Worm (Caenorhabditis elegans) whole organism, L3 larva: ENCODE results near the gene F58A3.4.

ENCODE experiments used
- R02D3.7 ChIP-seq: fragments of 150-350 bp; optimal IDR thresholded peaks from 2 replicates; lab custom pipeline; 2014; ENCODE audit warnings: missing biosample characterization, missing genetic modification characterization
- ZK546.5 ChIP-seq: sonication (generic microtip); optimal IDR thresholded peaks from 2 replicates; lab custom pipeline; 2017; ENCODE audit warnings: missing biosample characterization, missing genetic modification characterization
- aly-2 ChIP-seq: fragments of 150-350 bp; optimal IDR thresholded peaks from 2 replicates; lab custom pipeline; 2014; ENCODE audit warnings: missing biosample characterization, missing genetic modification characterization
- ceh-16 ChIP-seq: sonication (generic microtip); optimal IDR thresholded peaks from 2 replicates; lab custom pipeline; 2017; ENCODE audit warnings: missing biosample characterization, missing genetic modification characterization
- ceh-28 ChIP-seq: fragments of 150-350 bp; optimal IDR thresholded peaks from 2 replicates; lab custom pipeline; 2014; ENCODE audit warnings: missing biosample characterization, missing genetic modification reagents, missing genetic modification characterization
- ceh-9 ChIP-seq: sonication (generic microtip); optimal IDR thresholded peaks from 2 replicates; lab custom pipeline; 2018; ENCODE audit warnings: missing biosample characterization, missing genetic modification characterization
- egl-5 ChIP-seq: fragments of 150-350 bp; optimal IDR thresholded peaks from 2 replicates; lab custom pipeline; 2017; ENCODE audit warnings: missing biosample characterization, missing genetic modification reagents, missing genetic modification characterization, inconsistent platforms
- elt-1 ChIP-seq: fragments of 150-350 bp; optimal IDR thresholded peaks from 2 replicates; lab custom pipeline; 2014; ENCODE audit warnings: missing biosample characterization, missing genetic modification characterization
- elt-2 ChIP-seq: sonication (generic microtip); optimal IDR thresholded peaks from 2 replicates; lab custom pipeline; 2016; ENCODE audit warnings: missing genetic modification reagents, mild to moderate bottlenecking, missing genetic modification characterization, missing compliant biosample characterization
- elt-3 ChIP-seq, 3 experiments: fragments of 150-350 bp in 1 of 3; sonication (generic microtip) in 2 of 3; optimal IDR thresholded peaks; 2 replicates in 2 of 3; 4 replicates in 1 of 3; lab custom pipeline; 2014 to 2017; ENCODE audit warnings: missing biosample characterization in 3 of 3, missing genetic modification characterization in 3 of 3
- fkh-10 ChIP-seq: sonication (generic microtip); optimal IDR thresholded peaks from 2 replicates; lab custom pipeline; 2017; ENCODE audit warnings: missing biosample characterization, missing genetic modification reagents, missing genetic modification characterization
- fkh-2 ChIP-seq: fragments of 150-350 bp; optimal IDR thresholded peaks from 2 replicates; lab custom pipeline; 2014; ENCODE audit warnings: missing biosample characterization, missing genetic modification reagents, missing genetic modification characterization
- fos-1 ChIP-seq: fragments of 150-350 bp; optimal IDR thresholded peaks from 2 replicates; lab custom pipeline; 2014; ENCODE audit warnings: missing biosample characterization, missing genetic modification characterization
- hmg-11 ChIP-seq: sonication (generic microtip); optimal IDR thresholded peaks from 2 replicates; lab custom pipeline; 2016; ENCODE audit warnings: missing genetic modification characterization, missing compliant biosample characterization
- jun-1 ChIP-seq: fragments of 150-350 bp; optimal IDR thresholded peaks from 2 replicates; lab custom pipeline; 2014; ENCODE audit warnings: missing biosample characterization, missing genetic modification reagents, missing genetic modification characterization
- lin-39 ChIP-seq: fragments of 150-350 bp; optimal IDR thresholded peaks from 2 replicates; lab custom pipeline; 2018; ENCODE audit warnings: missing biosample characterization, missing genetic modification reagents, missing genetic modification characterization
- mdl-1 ChIP-seq: fragments of 150-350 bp; optimal IDR thresholded peaks from 2 replicates; lab custom pipeline; 2014; ENCODE audit warnings: missing biosample characterization, missing genetic modification characterization
- mml-1 ChIP-seq: fragments of 150-350 bp; sonication (generic microtip); optimal IDR thresholded peaks from 3 replicates; lab custom pipeline; 2014; ENCODE audit warnings: missing biosample characterization, missing genetic modification characterization
- nfya-1 ChIP-seq: sonication (generic microtip); optimal IDR thresholded peaks from 2 replicates; lab custom pipeline; 2017; ENCODE audit warnings: missing genetic modification characterization, mild to moderate bottlenecking, missing compliant biosample characterization, antibody characterized with exemption, moderate library complexity; ENCODE audit not compliant: insufficient read depth
- nhr-11 ChIP-seq: fragments of 150-350 bp; optimal IDR thresholded peaks from 2 replicates; lab custom pipeline; 2014; ENCODE audit warnings: missing biosample characterization, missing genetic modification characterization
- nhr-12 ChIP-seq: fragments of 150-350 bp; optimal IDR thresholded peaks from 2 replicates; lab custom pipeline; 2014; ENCODE audit warnings: missing biosample characterization, missing genetic modification characterization
- nhr-23 ChIP-seq: fragments of 150-350 bp; optimal IDR thresholded peaks from 2 replicates; lab custom pipeline; 2014; ENCODE audit warnings: missing biosample characterization, missing genetic modification reagents, missing genetic modification characterization
- nhr-237 ChIP-seq: fragments of 150-350 bp; optimal IDR thresholded peaks from 2 replicates; lab custom pipeline; 2014; ENCODE audit warnings: missing biosample characterization, missing genetic modification characterization
- nhr-28 ChIP-seq: fragments of 150-350 bp; optimal IDR thresholded peaks from 2 replicates; lab custom pipeline; 2014; ENCODE audit warnings: missing biosample characterization, missing genetic modification characterization
- nhr-43 ChIP-seq: sonication (generic microtip); optimal IDR thresholded peaks from 2 replicates; lab custom pipeline; 2016; ENCODE audit warnings: mild to moderate bottlenecking, missing genetic modification characterization, missing compliant biosample characterization; ENCODE audit not compliant: poor library complexity, severe bottlenecking
- nhr-76 ChIP-seq: fragments of 150-350 bp; sonication (generic microtip); optimal IDR thresholded peaks from 5 replicates; lab custom pipeline; 2014; ENCODE audit warnings: missing biosample characterization, missing genetic modification characterization
- nhr-77 ChIP-seq: fragments of 150-350 bp; optimal IDR thresholded peaks from 2 replicates; lab custom pipeline; 2014; ENCODE audit warnings: missing biosample characterization, missing genetic modification characterization
- pha-4 ChIP-seq: fragments of 150-350 bp; optimal IDR thresholded peaks from 2 replicates; lab custom pipeline; 2014; ENCODE audit warnings: missing biosample characterization, missing genetic modification reagents, missing genetic modification characterization
- pqm-1 ChIP-seq: fragments of 150-350 bp; optimal IDR thresholded peaks from 2 replicates; lab custom pipeline; 2017; ENCODE audit warnings: missing biosample characterization, missing genetic modification characterization, inconsistent platforms
- sea-2 ChIP-seq: fragments of 150-350 bp; sonication (generic microtip); optimal IDR thresholded peaks from 4 replicates; lab custom pipeline; 2014; ENCODE audit warnings: missing biosample characterization, missing genetic modification reagents, missing genetic modification characterization
- skn-1 ChIP-seq: fragments of 150-350 bp; optimal IDR thresholded peaks from 2 replicates; lab custom pipeline; 2014; ENCODE audit warnings: missing biosample characterization, missing genetic modification characterization
- snpc-4 ChIP-seq: fragments of 150-350 bp; optimal IDR thresholded peaks from 2 replicates; lab custom pipeline; 2014; ENCODE audit warnings: missing biosample characterization, missing genetic modification characterization
- tbx-2 ChIP-seq: sonication (generic microtip); optimal IDR thresholded peaks from 2 replicates; lab custom pipeline; 2016; ENCODE audit warnings: mild to moderate bottlenecking, missing genetic modification characterization, missing compliant biosample characterization
- unc-39 ChIP-seq: sonication (generic microtip); optimal IDR thresholded peaks from 4 replicates; lab custom pipeline; 2017; ENCODE audit warnings: missing biosample characterization, missing genetic modification characterization
- unc-62 ChIP-seq: fragments of 150-350 bp; sonication (generic microtip); optimal IDR thresholded peaks from 4 replicates; lab custom pipeline; 2014; ENCODE audit warnings: missing biosample characterization, missing genetic modification reagents, missing genetic modification characterization
- zag-1 ChIP-seq: fragments of 150-350 bp; optimal IDR thresholded peaks from 2 replicates; lab custom pipeline; 2014; ENCODE audit warnings: missing biosample characterization, missing genetic modification characterization
- ztf-11 ChIP-seq: fragments of 150-350 bp; optimal IDR thresholded peaks from 2 replicates; lab custom pipeline; 2014; ENCODE audit warnings: missing biosample characterization, missing genetic modification characterization
- ztf-4 ChIP-seq: fragments of 150-350 bp; optimal IDR thresholded peaks from 2 replicates; lab custom pipeline; 2014; ENCODE audit warnings: missing biosample characterization, missing genetic modification characterization

F58A3.4 gene

ce11 chrX:10989286-10989685 lies 21.2 kb downstream of the F58A3.4 start:
- TF ChIP-seq ztf-11 (tag; lab: Kevin White, UChicago) = no peak
- no peak for TF ChIP-seq nhr-76 (tag; lab: Kevin White, UChicago)
- TF ChIP-seq unc-62 (GFP tag; lab: Kevin White, UChicago) = no peak
- TF ChIP-seq ceh-9 = no peak
- no peak for TF ChIP-seq nhr-23 (tag; lab: Kevin White, UChicago)
- no peak for TF ChIP-seq nhr-11 (tag; lab: Kevin White, UChicago)
- TF ChIP-seq ztf-4 = no peak
- TF ChIP-seq elt-3 (tag; optimal IDR thresholded peaks at IDR 0.05; lab: Kevin White, UChicago) = no peak
- no peak for TF ChIP-seq nhr-237 (tag; lab: Kevin White, UChicago)
- TF ChIP-seq lin-39 (tag; lab: Kevin White, UChicago) = no peak
- TF ChIP-seq nhr-12 = no peak
- TF ChIP-seq mdl-1 (tag; lab: Kevin White, UChicago) = no peak
- no peak for TF ChIP-seq hmg-11 (tag; lab: Kevin White, UChicago)
- no peak for TF ChIP-seq pha-4
- no peak for TF ChIP-seq elt-1
- TF ChIP-seq, all 47 proteins: peak for 0

DNA sequence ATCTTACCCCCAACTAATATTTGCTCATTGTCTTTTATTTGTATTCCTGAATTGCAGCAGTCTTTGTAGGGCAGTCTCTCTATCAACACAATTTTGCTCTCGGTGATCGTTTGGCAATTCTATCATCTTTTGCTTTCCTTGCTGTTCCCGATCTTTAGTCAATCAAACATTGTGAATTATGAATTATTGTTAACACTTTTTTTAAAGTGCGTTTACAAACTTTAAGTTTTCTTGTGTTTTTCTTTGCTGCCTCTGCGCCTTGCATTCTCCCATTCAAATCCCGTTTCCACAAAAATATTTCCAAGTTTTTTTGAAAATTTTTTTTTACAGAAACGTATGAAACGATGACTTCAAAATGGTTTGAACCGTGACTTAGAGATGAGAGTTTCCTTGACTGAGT lies 28.4 kb downstream of the F58A3.4 start, which contains the start of gene ver-4:
TSS of gene ver-4 (plus strand) at position 301 of the 400 bp plus-strand sequence.
- TF ChIP-seq zag-1 (no peak), nfya-1 (tag; lab: Kevin White, UChicago) (no peak), fkh-2 (no peak), fkh-10 (no peak), elt-3 (tag; optimal IDR thresholded peaks at IDR 0.05; lab: Kevin White, UChicago) (no peak), nhr-11 (tag; lab: Kevin White, UChicago) (no peak), sea-2 (GFP tag; lab: Kevin White, UChicago) (no peak), R02D3.7 (tag; lab: Kevin White, UChicago) (no peak), nhr-76 (tag; lab: Kevin White, UChicago) (no peak), skn-1 (no peak), nhr-43 (tag; lab: Kevin White, UChicago) (no peak), egl-5 (no peak), ZK546.5 (tag; lab: Kevin White, UChicago) (no peak), tbx-2 (tag; lab: Kevin White, UChicago) (no peak), elt-1 (no peak), snpc-4 (tag; lab: Kevin White, UChicago) (no peak), pqm-1 (tag; lab: Kevin White, UChicago) (no peak), nhr-77 (tag; lab: Kevin White, UChicago) (no peak), jun-1 (no peak)
- TF ChIP-seq, all 47 proteins: peak for 0

ce11 chrX:10981374-10981773 lies 29.1 kb downstream of the F58A3.4 start:
- TF ChIP-seq skn-1 (no peak), pha-4 (no peak), hmg-11 (tag; lab: Kevin White, UChicago) (no peak), tbx-2 (tag; lab: Kevin White, UChicago) (no peak), snpc-4 (tag; lab: Kevin White, UChicago) (no peak), fkh-2 (no peak), fkh-10 (no peak), nhr-77 (tag; lab: Kevin White, UChicago) (no peak), elt-2 (tag; lab: Kevin White, UChicago) (no peak), nhr-11 (tag; lab: Kevin White, UChicago) (no peak), unc-62 (GFP tag; lab: Kevin White, UChicago) (no peak), nhr-43 (tag; lab: Kevin White, UChicago) (no peak), elt-1 (no peak), jun-1 (no peak), nhr-23 (tag; lab: Kevin White, UChicago) (no peak), ceh-16 (tag; lab: Kevin White, UChicago) (no peak), unc-39 (tag; lab: Kevin White, UChicago) (no peak), ceh-28 (tag; lab: Kevin White, UChicago) (no peak), nhr-12 (no peak), nhr-76 (tag; lab: Kevin White, UChicago) (no peak)

ce11 chrX:10979186-10979585 lies 31.3 kb downstream of the F58A3.4 start, which contains the start of gene pxn-2:
TSS of gene pxn-2 (minus strand) at chrX:10979286.
- TF ChIP-seq tbx-2 (tag; lab: Kevin White, UChicago) = no peak
- no peak for TF ChIP-seq ZK546.5 (tag; lab: Kevin White, UChicago)
- no peak for TF ChIP-seq unc-39 (tag; lab: Kevin White, UChicago)
- no peak for TF ChIP-seq pqm-1 (tag; lab: Kevin White, UChicago)
- TF ChIP-seq aly-2 (tag; lab: Kevin White, UChicago) = no peak
- no peak for TF ChIP-seq fos-1 (tag; lab: Kevin White, UChicago)
- TF ChIP-seq fkh-10 = no peak
- TF ChIP-seq nhr-11 (tag; lab: Kevin White, UChicago) = no peak
- no peak for TF ChIP-seq nhr-23 (tag; lab: Kevin White, UChicago)
- no peak for TF ChIP-seq ztf-4
- no peak for TF ChIP-seq elt-3 (tag; optimal IDR thresholded peaks at IDR 0.05; lab: Kevin White, UChicago)
- TF ChIP-seq nhr-28 (tag; lab: Kevin White, UChicago) = no peak
- TF ChIP-seq mdl-1 (tag; lab: Kevin White, UChicago) = no peak
- TF ChIP-seq fkh-2 = no peak
- TF ChIP-seq nhr-237 (tag; lab: Kevin White, UChicago) = no peak
- TF ChIP-seq mml-1 (tag; lab: Kevin White, UChicago) = no peak
